Fruit fly (Drosophila melanogaster): ENCODE measurements around the gene CG11178.

DNA sequence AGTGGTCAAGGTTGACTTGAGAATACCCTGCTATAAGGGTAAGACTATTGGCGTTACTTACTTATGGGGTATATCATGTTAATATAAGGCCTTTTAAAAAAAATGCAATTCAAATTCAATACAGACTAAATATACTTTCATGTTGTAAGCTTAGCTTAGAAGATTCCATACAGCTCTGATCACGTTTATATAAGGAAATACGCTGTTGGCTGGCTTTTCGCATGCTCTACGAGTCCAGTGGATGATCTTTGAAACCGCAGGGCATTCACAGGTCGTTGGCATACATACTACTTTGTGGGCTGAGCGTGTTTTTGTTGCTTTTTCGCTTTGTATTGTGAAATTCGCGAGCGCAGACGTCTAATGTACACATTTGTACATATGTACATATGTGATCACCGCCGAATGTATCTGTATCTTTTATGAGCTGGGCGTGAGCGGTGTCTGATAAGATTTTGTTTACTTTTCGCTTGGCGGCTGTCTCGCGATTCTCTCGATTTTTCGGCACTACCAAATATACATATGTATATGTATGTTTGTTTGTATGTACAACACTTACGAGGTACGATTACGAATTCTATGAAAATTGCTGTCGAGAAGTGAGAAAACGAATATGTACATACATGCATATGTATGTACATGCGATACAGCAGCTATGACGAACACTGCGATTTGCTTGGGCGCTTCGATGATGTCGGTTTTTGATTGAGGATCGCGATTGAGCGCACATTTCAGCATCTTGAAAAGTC lies 28.9 kb downstream of the CG11178 start:
- peak; percentile 38 for TF ChIP-seq CG14711 (tag; optimal IDR thresholded peaks at IDR 0.05)
- no peak for TF ChIP-seq CG1620 (GFP tag; optimal IDR thresholded peaks at IDR 0.05)
- no peak for TF ChIP-seq CG12768 (GFP tag; optimal IDR thresholded peaks at IDR 0.05)
- TF ChIP-seq toe (GFP tag; optimal IDR thresholded peaks at IDR 0.05), result no peak
- TF ChIP-seq cic (GFP tag; optimal IDR thresholded peaks at IDR 0.05), result peak; percentile 5
- TF ChIP-seq kay (GFP tag; ENCODE audit: borderline replicate concordance), result peak; percentile 4
- TF ChIP-seq Hr96 (GFP tag; optimal IDR thresholded peaks at IDR 0.05), result peak; percentile 58
- peak; percentile 33 for TF ChIP-seq ovo (GFP tag; optimal IDR thresholded peaks at IDR 0.05)
- peak; percentile 14 for TF ChIP-seq CG11617 (GFP tag; optimal IDR thresholded peaks at IDR 0.05)
- TF ChIP-seq CG7045 (GFP tag; optimal IDR thresholded peaks at IDR 0.05), result no peak
- TF ChIP-seq tj (GFP tag; optimal IDR thresholded peaks at IDR 0.05), result peak; percentile 53
- TF ChIP-seq Clk (GFP tag; optimal IDR thresholded peaks at IDR 0.05), result no peak

Data from whole organism, adult.